Fruit fly (Drosophila melanogaster) whole organism, adult: Measurements from ENCODE around the gene CG10226.

Source experiments
- CG12768 ChIP-seq: fragments of 200-800 bp; sonication (Bioruptor generic); optimal IDR thresholded peaks from 2 replicates; lab custom pipeline; 2017; ENCODE audit warnings: missing biosample characterization, missing genetic modification characterization, mild to moderate bottlenecking, moderate library complexity, missing genetic modification reagents
- CG14711 ChIP-seq: fragments of 200-800 bp; sonication (Bioruptor generic); optimal IDR thresholded peaks from 2 replicates; lab custom pipeline; 2018; ENCODE audit warnings: missing biosample characterization, mild to moderate bottlenecking, missing genetic modification characterization, moderate library complexity
- CG33017 ChIP-seq: fragments of 200-800 bp; sonication (Bioruptor generic); optimal IDR thresholded peaks from 2 replicates; lab custom pipeline; 2018; ENCODE audit warnings: missing biosample characterization, mild to moderate bottlenecking, missing genetic modification characterization, moderate library complexity
- CG5204 ChIP-seq: fragments of 200-800 bp; sonication (Bioruptor generic); optimal IDR thresholded peaks from 2 replicates; lab custom pipeline; 2016; ENCODE audit warnings: missing biosample characterization, missing genetic modification characterization
- Hr96 ChIP-seq: fragments of 200-800 bp; sonication (Bioruptor generic); optimal IDR thresholded peaks from 2 replicates; lab custom pipeline; 2016; ENCODE audit warnings: missing biosample characterization, missing genetic modification characterization
- Mnt ChIP-seq: fragments of 200-800 bp; sonication (Bioruptor generic); optimal IDR thresholded peaks from 2 replicates; lab custom pipeline; 2016; ENCODE audit warnings: missing biosample characterization, mild to moderate bottlenecking, missing genetic modification characterization
- bab1 ChIP-seq: fragments of 200-800 bp; sonication (Bioruptor generic); optimal IDR thresholded peaks from 3 replicates; lab custom pipeline; 2019; ENCODE audit warnings: missing biosample characterization, mild to moderate bottlenecking, missing genetic modification characterization, moderate library complexity
- cic ChIP-seq: fragments of 200-800 bp; sonication (Bioruptor generic); optimal IDR thresholded peaks from 2 replicates; lab custom pipeline; 2017; ENCODE audit warnings: missing biosample characterization, mild to moderate bottlenecking, missing genetic modification characterization, moderate library complexity
- ovo ChIP-seq: fragments of 200-800 bp; sonication (Bioruptor generic); optimal IDR thresholded peaks from 2 replicates; lab custom pipeline; 2016; ENCODE audit warnings: missing biosample characterization, missing genetic modification characterization

DNA sequence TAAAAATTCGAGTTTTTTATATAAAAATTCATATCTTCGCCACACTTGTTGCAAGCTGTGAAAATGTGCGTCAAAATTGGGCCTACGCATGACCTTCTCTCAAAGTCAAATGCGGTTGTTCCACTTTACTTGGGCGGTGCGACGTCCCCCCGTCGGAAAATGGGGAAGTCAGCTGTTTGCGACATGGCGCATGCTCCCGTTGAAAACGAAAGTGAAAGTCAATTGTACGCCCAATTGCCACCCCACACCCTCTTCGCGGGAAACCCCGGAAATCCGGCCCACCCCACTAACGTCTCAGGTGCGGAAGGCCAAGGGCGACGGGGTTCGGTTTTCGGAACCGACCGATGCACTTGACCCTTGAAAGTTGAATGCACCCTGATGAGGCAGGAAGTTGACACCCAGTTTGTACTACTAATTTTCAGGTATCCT is 22.2 kb upstream of the CG10226 start:
- TF ChIP-seq CG5204 (GFP tag; lab: Kevin White, UChicago) (no peak), Hr96 (GFP tag; lab: Kevin White, UChicago) (no peak), cic (GFP tag; lab: Kevin White, UChicago) (no peak), CG33017 (tag; lab: Kevin White, UChicago) (no peak), CG12768 (GFP tag; lab: Kevin White, UChicago) (no peak), ovo (GFP tag; lab: Kevin White, UChicago) (no peak), CG14711 (tag; lab: Kevin White, UChicago) (no peak), bab1 (GFP tag; lab: Kevin White, UChicago) (no peak), Mnt (no peak)
